Fruit fly (Drosophila melanogaster) whole organism, embryonic: Measurements from ENCODE around the gene Arl6IP1.

Source experiments
- Abd-B ChIP-seq: fragments of 200-800 bp; sonication (Bioruptor generic); optimal IDR thresholded peaks from 2 replicates; lab custom pipeline; 2018; ENCODE audit warnings: missing biosample characterization, mild to moderate bottlenecking, missing genetic modification characterization, moderate library complexity
- BEAF-32 ChIP-seq: fragments of 200-800 bp; sonication (Bioruptor generic); optimal IDR thresholded peaks from 3 replicates; lab custom pipeline; 2017; ENCODE audit warnings: missing biosample characterization, missing genetic modification characterization, mild to moderate bottlenecking, moderate library complexity, missing genetic modification reagents
- Bgb ChIP-seq: fragments of 200-800 bp; sonication (Bioruptor generic); IDR thresholded peaks from 2 replicates; pipeline ENCODE4 v1.3.6; 2022; ENCODE audit warnings: missing biosample characterization, missing genetic modification characterization; ENCODE audit not compliant: partially characterized antibody
- CG10565 ChIP-seq: fragments of 200-800 bp; sonication (Bioruptor generic); optimal IDR thresholded peaks from 3 replicates; lab custom pipeline; 2016; ENCODE audit warnings: missing biosample characterization, mild to moderate bottlenecking, missing genetic modification characterization
- CG15514 ChIP-seq: fragments of 200-800 bp; sonication (Bioruptor generic); optimal IDR thresholded peaks from 3 replicates; lab custom pipeline; 2017; ENCODE audit warnings: missing biosample characterization, missing genetic modification characterization, mild to moderate bottlenecking, moderate library complexity, missing genetic modification reagents
- CG18764 ChIP-seq: fragments of 200-800 bp; sonication (Bioruptor generic); optimal IDR thresholded peaks from 3 replicates; lab custom pipeline; 2016; ENCODE audit warnings: missing biosample characterization, missing genetic modification characterization
- CG2199 ChIP-seq: fragments of 200-800 bp; sonication (Bioruptor generic); IDR thresholded peaks from 3 replicates; pipeline ENCODE4 v1.3.6; 2022; ENCODE audit warnings: missing biosample characterization, missing genetic modification characterization
- CG31365 ChIP-seq: fragments of 200-800 bp; sonication (Bioruptor generic); optimal IDR thresholded peaks from 2 replicates; lab custom pipeline; 2018; ENCODE audit warnings: missing biosample characterization, mild to moderate bottlenecking, missing genetic modification characterization
- CG34224 ChIP-seq: fragments of 200-800 bp; sonication (Bioruptor generic); IDR thresholded peaks from 3 replicates; pipeline ENCODE4 v1.3.6; 2022; ENCODE audit warnings: missing biosample characterization, missing genetic modification characterization; ENCODE audit not compliant: partially characterized antibody
- CG34376 ChIP-seq: fragments of 200-800 bp; sonication (Bioruptor generic); optimal IDR thresholded peaks from 2 replicates; lab custom pipeline; 2018; ENCODE audit warnings: missing biosample characterization, mild to moderate bottlenecking, missing genetic modification characterization
- CG4328 ChIP-seq: fragments of 200-800 bp; sonication (Bioruptor generic); optimal IDR thresholded peaks from 3 replicates; lab custom pipeline; 2017; ENCODE audit warnings: missing biosample characterization, missing genetic modification reagents, missing genetic modification characterization
- CG7839 ChIP-seq: fragments of 200-800 bp; sonication (Bioruptor generic); optimal IDR thresholded peaks from 3 replicates; lab custom pipeline; 2018; ENCODE audit warnings: missing biosample characterization, mild to moderate bottlenecking, missing genetic modification characterization, moderate library complexity
- CG7963 ChIP-seq: fragments of 200-800 bp; sonication (Bioruptor generic); IDR thresholded peaks from 3 replicates; pipeline ENCODE4 v1.3.6; 2022; ENCODE audit warnings: missing biosample characterization, missing genetic modification characterization; ENCODE audit not compliant: partially characterized antibody
- CG7987 ChIP-seq: fragments of 200-800 bp; sonication (Bioruptor generic); optimal IDR thresholded peaks from 2 replicates; lab custom pipeline; 2018; ENCODE audit warnings: missing biosample characterization, mild to moderate bottlenecking, missing genetic modification characterization, moderate library complexity
- CG8290 ChIP-seq, 3 experiments: fragments of 200-800 bp; sonication (Bioruptor generic); optimal IDR thresholded peaks; 2 replicates each; lab custom pipeline; 2016 to 2019; ENCODE audit warnings: missing biosample characterization in 3 of 3, missing genetic modification characterization in 3 of 3, mild to moderate bottlenecking in 2 of 3, moderate library complexity in 1 of 3
- CG8388 ChIP-seq: fragments of 200-800 bp; sonication (Bioruptor generic); optimal IDR thresholded peaks from 2 replicates; lab custom pipeline; 2019; ENCODE audit warnings: missing biosample characterization, mild to moderate bottlenecking, missing genetic modification characterization, moderate library complexity
- CG9876 ChIP-seq: fragments of 200-800 bp; sonication (Bioruptor generic); optimal IDR thresholded peaks from 2 replicates; lab custom pipeline; 2016; ENCODE audit warnings: missing biosample characterization, missing genetic modification characterization
- D ChIP-seq, 2 experiments: fragments of 200-800 bp in 1 of 2; fragments of >200 bp in 1 of 2; sonication (Bioruptor generic) in 1 of 2; optimal IDR thresholded peaks; 2 replicates in 1 of 2; 3 replicates in 1 of 2; lab custom pipeline; 2017; ENCODE audit warnings: mild to moderate bottlenecking in 1 of 2, missing biosample characterization in 1 of 2, missing genetic modification characterization in 1 of 2, missing genetic modification reagents in 1 of 2
- Deaf1 ChIP-seq: fragments of 200-800 bp; optimal IDR thresholded peaks from 3 replicates; lab custom pipeline; 2019; ENCODE audit warnings: missing biosample characterization, mild to moderate bottlenecking, missing genetic modification characterization, moderate library complexity
- Doc3 ChIP-seq: fragments of 200-800 bp; sonication (Bioruptor generic); IDR thresholded peaks from 3 replicates; pipeline ENCODE4 v1.3.6; 2022; ENCODE audit warnings: missing biosample characterization, missing genetic modification characterization; ENCODE audit not compliant: partially characterized antibody
- E2f2 ChIP-seq: fragments of 200-800 bp; sonication (Bioruptor generic); IDR thresholded peaks from 2 replicates; pipeline ENCODE4 v1.3.6; 2022; ENCODE audit warnings: missing biosample characterization, missing genetic modification characterization
- HLH54F ChIP-seq: fragments of 200-800 bp; sonication (Bioruptor generic); optimal IDR thresholded peaks from 3 replicates; lab custom pipeline; 2016; ENCODE audit warnings: missing biosample characterization, missing genetic modification characterization
- HmgZ ChIP-seq: fragments of 200-800 bp; sonication (Bioruptor generic); optimal IDR thresholded peaks from 2 replicates; lab custom pipeline; 2018; ENCODE audit warnings: missing biosample characterization, mild to moderate bottlenecking, missing genetic modification characterization
- Mad ChIP-seq: fragments of 200-800 bp; sonication (Bioruptor generic); optimal IDR thresholded peaks from 2 replicates; lab custom pipeline; 2016; ENCODE audit warnings: missing biosample characterization, missing genetic modification characterization
- Pdp1 ChIP-seq, 2 experiments: fragments of 200-800 bp; sonication (Bioruptor generic); optimal IDR thresholded peaks; 3 replicates each; lab custom pipeline; 2016; ENCODE audit warnings: missing biosample characterization in 2 of 2, missing genetic modification characterization in 2 of 2, mild to moderate bottlenecking in 1 of 2, moderate library complexity in 1 of 2
- Scr ChIP-seq: fragments of 200-800 bp; sonication (Bioruptor generic); IDR thresholded peaks from 2 replicates; pipeline ENCODE4 v1.3.6; 2022; ENCODE audit warnings: missing biosample characterization, missing genetic modification characterization; ENCODE audit not compliant: partially characterized antibody
- dpn ChIP-seq, 2 experiments: fragments of 200-800 bp; sonication (Bioruptor generic); optimal IDR thresholded peaks; 3 replicates each; lab custom pipeline; 2016; ENCODE audit warnings: missing biosample characterization in 2 of 2, missing genetic modification characterization in 2 of 2
- eyg ChIP-seq: fragments of 200-800 bp; sonication (Bioruptor generic); optimal IDR thresholded peaks from 3 replicates; lab custom pipeline; 2016; ENCODE audit warnings: missing biosample characterization, missing genetic modification characterization
- grn ChIP-seq: fragments of 200-800 bp; sonication (Bioruptor generic); optimal IDR thresholded peaks from 3 replicates; lab custom pipeline; 2017; ENCODE audit warnings: missing biosample characterization, missing genetic modification characterization
- jumu ChIP-seq: fragments of 200-800 bp; sonication (Bioruptor generic); optimal IDR thresholded peaks from 3 replicates; lab custom pipeline; 2016; ENCODE audit warnings: missing biosample characterization, missing genetic modification characterization
- mirr ChIP-seq: fragments of 200-800 bp; sonication (Bioruptor generic); optimal IDR thresholded peaks from 3 replicates; lab custom pipeline; 2018; ENCODE audit warnings: missing biosample characterization, mild to moderate bottlenecking, missing genetic modification characterization
- mld ChIP-seq: fragments of 200-800 bp; sonication (Bioruptor generic); IDR thresholded peaks from 3 replicates; pipeline ENCODE4 v1.3.6; 2022; ENCODE audit warnings: missing biosample characterization, missing genetic modification characterization; ENCODE audit not compliant: partially characterized antibody
- nerfin-1 ChIP-seq: fragments of 200-800 bp; sonication (Bioruptor generic); optimal IDR thresholded peaks from 3 replicates; lab custom pipeline; 2019; ENCODE audit warnings: missing biosample characterization, mild to moderate bottlenecking, missing genetic modification characterization, moderate library complexity
- rib ChIP-seq: fragments of 200-800 bp; sonication (Bioruptor generic); IDR thresholded peaks from 2 replicates; pipeline ENCODE4 v1.3.6; 2022; ENCODE audit warnings: missing biosample characterization, missing genetic modification characterization
- sens ChIP-seq: fragments of 200-800 bp; sonication (Bioruptor generic); peaks from one replicate; lab custom pipeline; 2016; ENCODE audit warnings: missing biosample characterization, missing genetic modification characterization
- sna ChIP-seq: fragments of 200-800 bp; sonication (Bioruptor generic); IDR thresholded peaks from 2 replicates; pipeline ENCODE4 v1.3.6; 2022; ENCODE audit warnings: missing biosample characterization, missing genetic modification characterization; ENCODE audit not compliant: partially characterized antibody
- trem ChIP-seq: fragments of 200-800 bp; optimal IDR thresholded peaks from 3 replicates; lab custom pipeline; 2019; ENCODE audit warnings: missing biosample characterization, mild to moderate bottlenecking, missing genetic modification characterization, moderate library complexity
- tup ChIP-seq: fragments of 200-800 bp; sonication (Bioruptor generic); optimal IDR thresholded peaks from 2 replicates; lab custom pipeline; 2016; ENCODE audit warnings: missing biosample characterization, mild to moderate bottlenecking, missing genetic modification characterization, moderate library complexity
- zen ChIP-seq: fragments of 200-800 bp; sonication (Bioruptor generic); optimal IDR thresholded peaks from 3 replicates; lab custom pipeline; 2018; ENCODE audit warnings: missing biosample characterization, mild to moderate bottlenecking, missing genetic modification characterization, moderate library complexity

Arl6IP1 gene

DNA sequence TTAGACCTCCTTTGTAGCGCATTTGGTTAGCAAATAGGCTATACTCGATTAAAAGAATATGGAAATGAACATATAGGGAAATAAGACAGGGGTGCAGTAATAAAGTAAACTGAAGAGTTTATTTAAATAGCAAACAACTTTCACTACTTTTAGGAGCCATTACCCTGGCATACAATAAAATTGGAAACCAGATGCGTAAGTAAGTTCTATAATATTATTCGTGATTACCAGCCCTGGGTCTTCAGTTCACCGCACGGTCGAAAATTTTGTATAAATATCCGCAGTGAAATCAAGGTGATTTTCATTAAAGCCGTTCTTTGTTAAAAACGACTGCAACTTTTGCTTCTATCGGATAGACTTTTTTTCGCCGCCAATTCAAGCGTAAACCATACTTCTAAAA is 28.4 kb upstream of the Arl6IP1 start, which contains the start of gene CG17562 (continued):
- no peak for TF ChIP-seq CG34376
- no peak for TF ChIP-seq HLH54F
- no peak for TF ChIP-seq CG7839
- TF ChIP-seq CG15514 = no peak
- TF ChIP-seq eyg = no peak
- TF ChIP-seq, all 482 proteins: peak for 0

DNA sequence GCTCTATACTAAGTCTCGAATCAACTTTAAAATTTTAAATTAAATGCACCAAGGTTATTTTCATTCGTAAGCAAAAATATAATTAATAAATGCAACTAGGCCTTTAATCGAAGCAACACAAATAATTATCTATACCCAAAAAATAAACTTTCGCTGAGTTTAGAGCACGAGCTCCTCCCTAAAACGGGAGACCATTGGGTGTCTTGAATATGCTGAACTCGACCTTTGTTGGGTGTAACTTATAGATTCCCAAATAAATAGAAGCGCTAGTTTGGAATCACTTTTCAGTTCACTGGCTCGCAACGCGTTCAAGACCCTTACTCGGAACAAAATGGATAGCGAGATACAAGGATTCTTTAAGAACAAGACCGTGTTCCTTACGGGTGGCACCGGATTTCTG is 25.8 kb upstream of the Arl6IP1 start, which contains the start of gene CG17560:
Gene CG17560, plus strand, starts transcription at position 301 of the 400 bp plus-strand sequence.
- TF ChIP-seq Mad (GFP tag; lab: Kevin White, UChicago) = no peak
- no peak for TF ChIP-seq Bgb (GFP tag; lab: Robert Waterston, UW)
- TF ChIP-seq BEAF-32 (GFP tag; lab: Kevin White, UChicago) = peak; percentile 3
- no peak for TF ChIP-seq nerfin-1 (tag; lab: Kevin White, UChicago)
- TF ChIP-seq Doc3 = 0 out of 3 replicates have a peak, but pooled peaks have one; percentile 23

DNA sequence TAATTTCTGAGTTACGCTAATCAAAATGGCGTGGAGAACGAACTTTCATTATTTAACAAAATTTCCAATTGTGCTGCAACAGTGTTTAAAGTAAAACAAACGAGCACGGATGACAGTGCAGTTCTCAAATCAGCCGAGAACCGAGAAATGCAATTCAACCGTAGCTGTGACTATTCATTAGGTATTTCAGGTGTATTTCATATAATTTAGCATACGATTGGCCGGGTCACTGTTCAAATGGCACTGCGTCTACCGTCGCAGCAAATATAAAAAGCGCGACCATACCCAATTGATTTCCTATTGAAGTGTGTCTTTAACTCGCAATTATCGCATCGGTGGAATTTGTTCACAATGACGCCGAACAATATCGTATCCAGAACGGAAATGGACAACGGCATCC is 22.9 kb upstream of the Arl6IP1 start, which contains the start of gene CG14893:
Gene CG14893, plus strand, starts transcription at position 301 of the 400 bp plus-strand sequence.
- TF ChIP-seq tup (GFP tag; lab: Kevin White, UChicago) = no peak
- TF ChIP-seq CG8388 (GFP tag; lab: Kevin White, UChicago) = no peak
- no peak for TF ChIP-seq CG10565 (GFP tag; lab: Kevin White, UChicago)

DNA sequence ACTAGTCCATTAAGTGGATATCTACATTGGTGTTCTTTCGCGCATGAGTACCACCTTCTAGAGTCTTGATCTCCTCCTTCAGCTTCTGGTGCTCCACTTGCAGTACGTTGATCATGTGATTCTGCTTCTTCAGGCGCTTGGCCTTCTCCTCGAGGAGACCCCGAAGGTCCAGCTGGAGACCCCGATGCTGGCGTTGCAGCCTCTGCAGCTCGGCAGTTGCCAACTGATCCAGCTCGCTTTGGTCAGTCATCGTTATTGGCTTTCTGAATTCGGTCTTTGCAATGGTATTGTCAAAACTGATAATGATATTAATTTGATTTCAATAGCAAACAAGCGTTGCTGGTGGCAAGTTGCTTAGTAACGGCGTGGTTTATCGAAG is 19.0 kb upstream of the Arl6IP1 start, which contains the start of gene Ccdc114:
Gene Ccdc114, minus strand, starts transcription at position 347 of the 379 bp plus-strand sequence.
- TF ChIP-seq CG7963 (no peak), sens (GFP tag; lab: Kevin White, UChicago) (peak; percentile 54), jumu (GFP tag; lab: Kevin White, UChicago) (no peak), D (optimal IDR thresholded peaks at IDR 0.05; lab: Kevin White, UChicago) (peak; percentile 2), D (GFP tag; optimal IDR thresholded peaks at IDR 0.05; lab: Kevin White, UChicago) (no peak), Bgb (GFP tag; lab: Robert Waterston, UW) (no peak), CG31365 (no peak), rib (GFP tag; lab: Robert Waterston, UW) (no peak)

DNA sequence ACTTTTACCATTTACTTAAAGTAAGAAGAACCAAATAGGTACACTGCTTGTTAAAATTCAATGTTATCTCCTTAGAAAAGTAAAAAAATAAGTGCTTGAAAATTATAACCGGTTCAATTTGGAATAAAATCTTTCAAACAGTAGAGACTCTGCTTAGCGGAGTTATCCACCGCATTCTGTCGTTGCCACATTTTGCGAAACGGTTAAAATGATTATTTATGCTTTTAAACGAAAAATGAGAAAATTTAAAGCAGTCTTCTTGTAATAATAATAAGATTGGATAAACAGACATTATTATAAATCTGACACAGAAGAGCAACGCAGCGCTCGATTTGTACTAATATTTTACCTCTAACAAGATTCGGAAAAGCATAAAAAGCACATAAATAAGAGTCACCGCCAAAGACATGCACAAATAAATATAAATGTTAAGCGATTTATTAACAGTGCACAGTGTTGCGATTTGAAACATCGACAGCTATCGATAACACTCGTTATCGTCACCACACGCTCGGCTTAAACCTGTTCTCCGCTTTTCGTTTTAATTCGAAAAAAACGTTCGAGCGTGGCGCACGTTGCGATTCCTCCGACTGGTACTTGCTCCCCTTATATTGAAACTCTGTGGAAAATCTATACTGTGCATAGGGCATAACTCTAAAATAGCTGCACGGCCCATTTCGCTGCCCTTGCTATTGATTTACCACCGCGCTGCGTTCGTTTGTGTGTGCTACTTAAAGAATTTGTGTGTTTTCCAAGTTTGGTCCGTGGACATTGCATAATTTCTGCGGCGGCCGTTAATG is 18.5 kb upstream of the Arl6IP1 start, which contains the start of gene Fas1:
Gene Fas1, plus strand, starts transcription at position 489 of the 800 bp plus-strand sequence.
- TF ChIP-seq CG2199 (GFP tag; lab: Robert Waterston, UW) (peak; percentile 80; the same call in 2 of the 3 replicates), Scr (GFP tag; lab: Robert Waterston, UW) (peak; percentile 71), CG34224 (GFP tag; lab: Robert Waterston, UW) (peak; percentile 60), CG8290 (GFP tag; optimal IDR thresholded peaks at IDR 0.05; lab: Kevin White, UChicago) (no peak), CG8290 (tag; optimal IDR thresholded peaks at IDR 0.05; lab: Kevin White, UChicago) (peak in 1 of 2 experiments; percentile 15), trem (tag; lab: Kevin White, UChicago) (peak; percentile 52), rib (GFP tag; lab: Robert Waterston, UW) (no peak), CG9876 (GFP tag; lab: Kevin White, UChicago) (no peak), CG18764 (GFP tag; lab: Kevin White, UChicago) (no peak), Mad (GFP tag; lab: Kevin White, UChicago) (no peak), CG7987 (peak; percentile 23), HmgZ (tag; lab: Kevin White, UChicago) (peak; percentile 36), mirr (no peak), dpn (GFP tag; optimal IDR thresholded peaks at IDR 0.05; lab: Kevin White, UChicago) (no peak), E2f2 (GFP tag; lab: Robert Waterston, UW) (peak; percentile 78), sens (GFP tag; lab: Kevin White, UChicago) (peak; percentile 27), CG4328 (no peak), Deaf1 (tag; lab: Kevin White, UChicago) (peak; percentile 70), jumu (GFP tag; lab: Kevin White, UChicago) (no peak), zen (tag; lab: Kevin White, UChicago) (peak; percentile 22), Abd-B (GFP tag; lab: Kevin White, UChicago) (peak; percentile 36), mld (GFP tag; lab: Robert Waterston, UW) (peak; percentile 75; the same call in 2 of the 3 replicates), Pdp1 (GFP tag; optimal IDR thresholded peaks at IDR 0.05; lab: Kevin White, UChicago) (peak in 1 of 2 experiments; percentile 83), sna (GFP tag; lab: Robert Waterston, UW) (peak; percentile 54; the same call in 1 of the 2 replicates), grn (GFP tag; lab: Kevin White, UChicago) (no peak)
